Worm (Caenorhabditis elegans) whole organism, L4 larva: Measurements from ENCODE around the gene C45G9.9.

ENCODE experiments used
- F26F4.8 ChIP-seq: fragments of 200-800 bp; sonication (Bioruptor generic); conservative IDR thresholded peaks from 2 replicates; pipeline ENCODE4 v1.3.6; 2022; ENCODE audit warnings: missing genetic modification characterization, missing compliant biosample characterization
- F37D6.2 ChIP-seq: sonication (generic microtip); optimal IDR thresholded peaks from 2 replicates; lab custom pipeline; 2016; ENCODE audit warnings: mild to moderate bottlenecking, missing genetic modification characterization, missing compliant biosample characterization
- F44E2.7 ChIP-seq: fragments of 200-800 bp; sonication (Bioruptor generic); IDR thresholded peaks from 2 replicates; pipeline ENCODE4 v2.1.2; 2022; ENCODE audit warnings: missing genetic modification characterization, missing compliant biosample characterization
- R02D3.7 ChIP-seq: fragments of 150-350 bp; sonication (generic microtip); optimal IDR thresholded peaks from 3 replicates; lab custom pipeline; 2014; ENCODE audit warnings: missing biosample characterization, missing genetic modification characterization
- T26A8.4 ChIP-seq: fragments of 200-800 bp; sonication (Bioruptor generic); IDR thresholded peaks from 2 replicates; pipeline ENCODE4 v1.3.6; 2022; ENCODE audit warnings: missing genetic modification characterization, missing compliant biosample characterization
- Y105C5A.15 ChIP-seq: fragments of 200-800 bp; sonication (Bioruptor generic); IDR thresholded peaks from 2 replicates; pipeline ENCODE4 v1.3.6; 2022; ENCODE audit warnings: missing genetic modification characterization, missing compliant biosample characterization
- aha-1 ChIP-seq: fragments of 150-350 bp; peaks from one replicate; lab custom pipeline; 2014; ENCODE audit warnings: missing biosample characterization, missing genetic modification characterization
- arid-1 ChIP-seq: fragments of 200-800 bp; sonication (Bioruptor generic); conservative IDR thresholded peaks from 2 replicates; pipeline ENCODE4 v1.3.6; 2022; ENCODE audit warnings: missing genetic modification reagents, missing genetic modification characterization, missing compliant biosample characterization
- attf-4 ChIP-seq: sonication (generic microtip); optimal IDR thresholded peaks from 3 replicates; lab custom pipeline; 2017; ENCODE audit warnings: missing biosample characterization, missing genetic modification characterization
- ceh-20 ChIP-seq: fragments of 200-800 bp; sonication (Bioruptor generic); IDR thresholded peaks from 2 replicates; pipeline ENCODE4 v1.3.6; 2022; ENCODE audit warnings: missing genetic modification reagents, missing genetic modification characterization, missing compliant biosample characterization
- ceh-28 ChIP-seq: fragments of 150-350 bp; optimal IDR thresholded peaks from 2 replicates; lab custom pipeline; 2014; ENCODE audit warnings: missing biosample characterization, missing genetic modification reagents, missing genetic modification characterization
- ceh-62 ChIP-seq: sonication (generic microtip); optimal IDR thresholded peaks from 2 replicates; lab custom pipeline; 2017; ENCODE audit warnings: missing biosample characterization, missing genetic modification characterization
- cey-2 ChIP-seq: sonication (generic microtip); optimal IDR thresholded peaks from 3 replicates; lab custom pipeline; 2017; ENCODE audit warnings: missing genetic modification characterization, mild to moderate bottlenecking, missing compliant biosample characterization, antibody characterized with exemption, borderline replicate concordance; ENCODE audit not compliant: insufficient read depth
- ctbp-1 ChIP-seq: fragments of 200-800 bp; sonication (Bioruptor generic); IDR thresholded peaks from 2 replicates; pipeline ENCODE4 v1.3.6; 2022; ENCODE audit warnings: missing genetic modification reagents, missing genetic modification characterization, missing compliant biosample characterization
- daf-8 ChIP-seq: fragments of 200-800 bp; sonication (Bioruptor generic); IDR thresholded peaks from 2 replicates; pipeline ENCODE4 v1.3.6; 2022; ENCODE audit warnings: missing genetic modification characterization, missing compliant biosample characterization
- dmd-6 ChIP-seq: fragments of 200-800 bp; sonication (Bioruptor generic); IDR thresholded peaks from 2 replicates; pipeline ENCODE4 v1.3.6; 2022; ENCODE audit warnings: missing genetic modification reagents, missing genetic modification characterization, missing compliant biosample characterization
- dmd-8 ChIP-seq: fragments of 200-800 bp; sonication (Bioruptor generic); IDR thresholded peaks from 2 replicates; pipeline ENCODE4 v1.3.6; 2022; ENCODE audit warnings: missing genetic modification characterization, missing compliant biosample characterization
- dmd-9 ChIP-seq: fragments of 200-800 bp; sonication (Bioruptor generic); IDR thresholded peaks from 2 replicates; pipeline ENCODE4 v1.3.6; 2022; ENCODE audit warnings: missing genetic modification reagents, missing genetic modification characterization, missing compliant biosample characterization
- fos-1 ChIP-seq: fragments of 150-350 bp; optimal IDR thresholded peaks from 2 replicates; lab custom pipeline; 2014; ENCODE audit warnings: missing biosample characterization, missing genetic modification characterization
- hlh-30 ChIP-seq: sonication (generic microtip); optimal IDR thresholded peaks from 2 replicates; lab custom pipeline; 2017; ENCODE audit warnings: antibody characterized with exemption, mild to moderate bottlenecking, missing genetic modification characterization, missing compliant biosample characterization; ENCODE audit not compliant: insufficient read depth
- lin-1 ChIP-seq: fragments of 200-800 bp; sonication (Bioruptor generic); IDR thresholded peaks from 2 replicates; pipeline ENCODE4 v1.3.6; 2022; ENCODE audit warnings: missing genetic modification reagents, missing genetic modification characterization, missing compliant biosample characterization
- lin-13 ChIP-seq: fragments of 150-350 bp; optimal IDR thresholded peaks from 2 replicates; lab custom pipeline; 2014; ENCODE audit warnings: missing biosample characterization, missing genetic modification reagents, missing genetic modification characterization
- lin-29 ChIP-seq: fragments of 200-800 bp; sonication (Bioruptor generic); IDR thresholded peaks from 2 replicates; pipeline ENCODE4 v1.3.6; 2022; ENCODE audit warnings: missing genetic modification reagents, missing genetic modification characterization, missing compliant biosample characterization
- lin-39 ChIP-seq: fragments of 150-350 bp; optimal IDR thresholded peaks from 2 replicates; lab custom pipeline; 2014; ENCODE audit warnings: missing biosample characterization, missing genetic modification reagents, missing genetic modification characterization
- madf-5 ChIP-seq, 2 experiments: fragments of 200-800 bp; sonication (Bioruptor generic); IDR thresholded peaks; 2 replicates each; pipeline ENCODE4 v1.3.6; 2022; ENCODE audit warnings: missing compliant biosample characterization in 2 of 2, missing genetic modification characterization in 2 of 2
- madf-9 ChIP-seq: fragments of 200-800 bp; sonication (Bioruptor generic); conservative IDR thresholded peaks from 2 replicates; pipeline ENCODE4 v1.3.6; 2022; ENCODE audit warnings: missing genetic modification reagents, missing genetic modification characterization, missing compliant biosample characterization
- mdl-1 ChIP-seq, 2 experiments: fragments of 150-350 bp in 1 of 2; sonication (generic microtip) in 1 of 2; optimal IDR thresholded peaks; 2 replicates each; lab custom pipeline; 2014 to 2017; ENCODE audit warnings: missing biosample characterization in 2 of 2, missing genetic modification characterization in 2 of 2
- mdt-29 ChIP-seq: fragments of 200-800 bp; sonication (Bioruptor generic); IDR thresholded peaks from 2 replicates; pipeline ENCODE4 v1.3.6; 2022; ENCODE audit warnings: missing genetic modification reagents, missing genetic modification characterization, missing compliant biosample characterization
- mep-1 ChIP-seq: fragments of 150-350 bp; sonication (generic microtip); optimal IDR thresholded peaks from 3 replicates; lab custom pipeline; 2014; ENCODE audit warnings: missing biosample characterization, missing genetic modification characterization
- mxl-3 ChIP-seq: fragments of 200-800 bp; sonication (Bioruptor generic); optimal IDR thresholded peaks from 2 replicates; lab custom pipeline; 2018; ENCODE audit warnings: mild to moderate bottlenecking, missing genetic modification characterization, missing compliant biosample characterization
- nhr-25 ChIP-seq: sonication (generic microtip); optimal IDR thresholded peaks from 2 replicates; lab custom pipeline; 2017; ENCODE audit warnings: missing genetic modification characterization, mild to moderate bottlenecking, missing compliant biosample characterization, antibody characterized with exemption, moderate library complexity, borderline replicate concordance; ENCODE audit not compliant: insufficient read depth
- nhr-28 ChIP-seq: fragments of 150-350 bp; optimal IDR thresholded peaks from 2 replicates; lab custom pipeline; 2014; ENCODE audit warnings: missing biosample characterization, missing genetic modification characterization
- nhr-48 ChIP-seq: sonication (generic microtip); optimal IDR thresholded peaks from 2 replicates; lab custom pipeline; 2016; ENCODE audit warnings: mild to moderate bottlenecking, missing genetic modification characterization, missing compliant biosample characterization
- nhr-6 ChIP-seq: fragments of 150-350 bp; optimal IDR thresholded peaks from 2 replicates; lab custom pipeline; 2014; ENCODE audit warnings: missing biosample characterization, missing genetic modification characterization
- nhr-76 ChIP-seq: fragments of 150-350 bp; optimal IDR thresholded peaks from 2 replicates; lab custom pipeline; 2014; ENCODE audit warnings: missing biosample characterization, missing genetic modification characterization
- nhr-77 ChIP-seq: fragments of 150-350 bp; optimal IDR thresholded peaks from 2 replicates; lab custom pipeline; 2014; ENCODE audit warnings: missing biosample characterization, missing genetic modification characterization
- pha-4 ChIP-seq, 2 experiments: fragments of 150-350 bp in 1 of 2; fragments of 200-800 bp in 1 of 2; sonication (Bioruptor generic) in 1 of 2; IDR thresholded peaks in 1 of 2; optimal IDR thresholded peaks in 1 of 2; 2 replicates each; pipeline versions ENCODE4 v1.3.6 to Lab custom; 2014 to 2022; ENCODE audit warnings: missing genetic modification characterization in 2 of 2, missing genetic modification reagents in 2 of 2, missing biosample characterization in 1 of 2, missing compliant biosample characterization in 1 of 2
- php-3 ChIP-seq: fragments of 200-800 bp; sonication (Bioruptor generic); IDR thresholded peaks from 2 replicates; pipeline ENCODE4 v1.3.6; 2022; ENCODE audit warnings: missing genetic modification reagents, missing genetic modification characterization, missing compliant biosample characterization
- pqm-1 ChIP-seq: sonication (generic microtip); optimal IDR thresholded peaks from 2 replicates; lab custom pipeline; 2017; ENCODE audit warnings: missing biosample characterization, missing genetic modification characterization
- rbr-2 ChIP-seq: sonication (generic microtip); optimal IDR thresholded peaks from 2 replicates; lab custom pipeline; 2016; ENCODE audit warnings: missing genotype, missing genetic modification characterization, missing compliant biosample characterization
- sdz-12 ChIP-seq: fragments of 200-800 bp; sonication (Bioruptor generic); optimal IDR thresholded peaks from 2 replicates; lab custom pipeline; 2018; ENCODE audit warnings: mild to moderate bottlenecking, missing genetic modification characterization, missing compliant biosample characterization
- set-16 ChIP-seq: fragments of 200-800 bp; sonication (Bioruptor generic); IDR thresholded peaks from 2 replicates; pipeline ENCODE4 v1.3.6; 2022; ENCODE audit warnings: missing genetic modification reagents, missing genetic modification characterization, missing compliant biosample characterization
- skn-1 ChIP-seq: fragments of 150-350 bp; optimal IDR thresholded peaks from 2 replicates; lab custom pipeline; 2014; ENCODE audit warnings: missing biosample characterization, missing genetic modification characterization
- snpc-4 ChIP-seq: fragments of 150-350 bp; optimal IDR thresholded peaks from 2 replicates; lab custom pipeline; 2014; ENCODE audit warnings: missing biosample characterization, missing genetic modification characterization
- tag-97 ChIP-seq: fragments of 200-800 bp; sonication (Bioruptor generic); IDR thresholded peaks from 2 replicates; pipeline ENCODE4 v1.3.6; 2022; ENCODE audit warnings: missing genetic modification characterization, missing compliant biosample characterization
- tra-1 ChIP-seq: fragments of 200-800 bp; sonication (Bioruptor generic); IDR thresholded peaks from 2 replicates; pipeline ENCODE4 v1.3.6; 2022; ENCODE audit warnings: missing genetic modification reagents, missing genetic modification characterization, missing compliant biosample characterization
- unc-130 ChIP-seq: sonication (generic microtip); optimal IDR thresholded peaks from 2 replicates; lab custom pipeline; 2016; ENCODE audit warnings: missing genetic modification reagents, missing genetic modification characterization, missing compliant biosample characterization
- vab-7 ChIP-seq: fragments of 200-800 bp; sonication (Bioruptor generic); IDR thresholded peaks from 2 replicates; pipeline ENCODE4 v1.3.6; 2022; ENCODE audit warnings: missing genetic modification reagents, missing genetic modification characterization, missing compliant biosample characterization
- zag-1 ChIP-seq: fragments of 150-350 bp; optimal IDR thresholded peaks from 2 replicates; lab custom pipeline; 2014; ENCODE audit warnings: missing biosample characterization, missing genetic modification characterization
- zfp-3 ChIP-seq: fragments of 200-800 bp; sonication (Bioruptor generic); conservative IDR thresholded peaks from 2 replicates; pipeline ENCODE4 v1.3.6; 2022; ENCODE audit warnings: missing genetic modification reagents, missing genetic modification characterization, missing compliant biosample characterization
- zip-11 ChIP-seq: fragments of 200-800 bp; sonication (Bioruptor generic); IDR thresholded peaks from 2 replicates; pipeline ENCODE4 v1.3.6; 2022; ENCODE audit warnings: missing genetic modification characterization, missing compliant biosample characterization

The C45G9.9 gene

ce11 chrIII:5013915-5014346 is 41.7 kb downstream of the C45G9.9 start:
- TF ChIP-seq nhr-28 (tag; lab: Kevin White, UChicago) (peak; percentile 62), vab-7 (GFP tag; lab: Robert Waterston, UW) (0 out of 2 replicates have a peak, but pooled peaks have one; percentile 39), ceh-20 (GFP tag; lab: Robert Waterston, UW) (peak; percentile 65; the same call in 1 of the 2 replicates), cey-2 (tag; lab: Kevin White, UChicago) (peak; percentile 28), madf-9 (no peak), tag-97 (GFP tag; lab: Robert Waterston, UW) (no peak), F26F4.8 (GFP tag; lab: Robert Waterston, UW) (no peak), ceh-28 (tag; lab: Kevin White, UChicago) (peak; percentile 65), nhr-6 (tag; lab: Kevin White, UChicago) (peak; percentile 65), php-3 (GFP tag; lab: Robert Waterston, UW) (peak; percentile 71; the same call in 1 of the 2 replicates), unc-130 (GFP tag; lab: Kevin White, UChicago) (no peak), attf-4 (tag; lab: Kevin White, UChicago) (no peak), tra-1 (GFP tag; lab: Robert Waterston, UW) (0 out of 2 replicates have a peak, but pooled peaks have one; percentile 34), hlh-30 (tag; lab: Kevin White, UChicago) (peak; percentile 82), F37D6.2 (peak; percentile 85), fos-1 (tag; lab: Kevin White, UChicago) (no peak), snpc-4 (tag; lab: Kevin White, UChicago) (no peak), lin-13 (peak; percentile 63), F44E2.7 (GFP tag; lab: Robert Waterston, UW) (no peak), skn-1 (tag; lab: Kevin White, UChicago) (no peak), pha-4 (GFP tag; IDR thresholded peaks at IDR 0.05; lab: Robert Waterston, UW) (peak; percentile 76; the same call in 1 of the 2 replicates), pha-4 (tag; optimal IDR thresholded peaks at IDR 0.05; lab: Kevin White, UChicago) (peak; percentile 16), R02D3.7 (tag; lab: Kevin White, UChicago) (no peak), mdt-29 (GFP tag; lab: Robert Waterston, UW) (no peak), mxl-3 (GFP tag; lab: Kevin White, UChicago) (peak; percentile 73), mep-1 (tag; lab: Kevin White, UChicago) (peak; percentile 97), ceh-62 (tag; lab: Kevin White, UChicago) (no peak), set-16 (GFP tag; lab: Robert Waterston, UW) (peak; percentile 77), zag-1 (no peak), pqm-1 (no peak), lin-39 (tag; lab: Kevin White, UChicago) (no peak), sdz-12 (no peak), mdl-1 (tag; optimal IDR thresholded peaks at IDR 0.05; lab: Kevin White, UChicago) (peak; percentile 42 to 78), ctbp-1 (peak; percentile 85), dmd-9 (no peak), madf-5 (GFP tag; IDR thresholded peaks at IDR 0.05; lab: Robert Waterston, UW) (0 out of 4 replicates have a peak, but pooled peaks of 1 of the 2 experiments have one; percentile 28), lin-1 (GFP tag; lab: Robert Waterston, UW) (peak; percentile 32; the same call in 1 of the 2 replicates), nhr-25 (tag; lab: Kevin White, UChicago) (peak; percentile 62), rbr-2 (tag; lab: Kevin White, UChicago) (peak; percentile 90), Y105C5A.15 (GFP tag; lab: Robert Waterston, UW) (no peak), nhr-48 (tag; lab: Kevin White, UChicago) (peak; percentile 58), dmd-6 (peak; percentile 64), dmd-8 (GFP tag; lab: Robert Waterston, UW) (no peak), nhr-76 (tag; lab: Kevin White, UChicago) (no peak), lin-29 (no peak), zip-11 (GFP tag; lab: Robert Waterston, UW) (no peak), zfp-3 (GFP tag; lab: Robert Waterston, UW) (no peak), T26A8.4 (GFP tag; lab: Robert Waterston, UW) (peak; percentile 75), arid-1 (GFP tag; lab: Robert Waterston, UW) (0 out of 2 replicates have a peak, but pooled peaks have one; percentile 15), daf-8 (GFP tag; lab: Robert Waterston, UW) (no peak), nhr-77 (peak; percentile 85), aha-1 (tag; lab: Kevin White, UChicago) (peak; percentile 98)
